Fruit fly (Drosophila melanogaster) whole organism, wandering third instar larva: ENCODE results near the gene CG31016.

ENCODE experiments used
- CG9705 ChIP-seq: fragments of 200-800 bp; sonication (Bioruptor generic); optimal IDR thresholded peaks from 2 replicates; lab custom pipeline; 2018; ENCODE audit warnings: missing biosample characterization, mild to moderate bottlenecking, missing genetic modification characterization
- Hr83 ChIP-seq: fragments of 200-300 bp; sonication (Bioruptor generic); optimal IDR thresholded peaks from 2 replicates; lab custom pipeline; 2016; ENCODE audit warnings: missing biosample characterization, mild to moderate bottlenecking, missing genetic modification characterization, moderate library complexity; ENCODE audit not compliant: poor library complexity, severe bottlenecking
- h ChIP-seq: fragments of 200-800 bp; sonication (Bioruptor generic); optimal IDR thresholded peaks from 3 replicates; lab custom pipeline; 2016; ENCODE audit warnings: missing biosample characterization, mild to moderate bottlenecking, missing genetic modification characterization

DNA sequence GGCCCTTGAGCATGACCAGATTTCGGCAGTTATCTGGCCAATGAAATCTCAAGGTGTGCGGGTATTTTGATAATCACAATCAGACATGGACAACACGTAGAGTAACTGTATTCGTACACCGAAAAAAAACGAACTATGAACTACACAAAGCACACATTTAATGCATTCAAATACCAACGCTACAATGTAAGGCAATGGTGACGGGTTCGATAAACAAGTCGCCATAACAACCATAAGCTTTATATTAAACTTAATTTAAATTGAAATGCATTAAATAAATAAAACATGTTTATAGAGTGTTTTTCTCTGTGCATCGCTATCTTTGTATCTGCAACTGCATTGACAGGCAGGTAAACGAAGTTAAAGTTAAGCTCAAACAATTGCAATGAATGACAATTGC lies 15.8 kb upstream of the CG31016 start:
- TF ChIP-seq h (GFP tag; lab: Kevin White, UChicago) (peak; percentile 12), Hr83 (GFP tag; lab: Kevin White, UChicago) (no peak), CG9705 (GFP tag; lab: Kevin White, UChicago) (no peak)
